Fruit fly (Drosophila melanogaster): Measurements from ENCODE around the gene CG8087.

Gene CG8087

DNA sequence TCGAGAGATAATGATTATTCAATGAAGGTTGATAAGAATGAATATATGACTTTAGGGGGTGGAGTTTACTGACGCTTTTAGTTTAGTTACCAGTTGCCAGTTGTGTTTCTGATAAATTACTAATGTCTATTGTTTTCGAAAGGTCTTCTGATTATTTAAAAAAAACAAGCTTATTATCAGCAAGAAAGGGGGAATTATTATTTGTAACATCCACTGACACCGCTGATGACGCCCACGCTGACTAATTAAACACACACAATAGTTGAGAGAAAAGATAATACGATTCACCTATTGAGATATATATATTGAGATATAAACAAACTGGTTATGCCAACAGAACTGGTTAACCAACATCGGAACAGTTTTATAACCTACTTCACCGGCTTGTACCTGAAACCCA lies 3.2 kb upstream of the CG8087 start:
- no peak for TF ChIP-seq Dfd (GFP tag; optimal IDR thresholded peaks at IDR 0.05)
- TF ChIP-seq Vsx2 (GFP tag; optimal IDR thresholded peaks at IDR 0.05; ENCODE audit: partially characterized antibody), result no peak
- no peak for TF ChIP-seq dl (GFP tag; optimal IDR thresholded peaks at IDR 0.05; ENCODE audit: insufficient read depth in 1 of 2, partially characterized antibody in 2 of 2)
- TF ChIP-seq Abd-B (GFP tag; optimal IDR thresholded peaks at IDR 0.05), result no peak
- TF ChIP-seq Hr78 (GFP tag; optimal IDR thresholded peaks at IDR 0.05), result no peak
- TF ChIP-seq tai (GFP tag; optimal IDR thresholded peaks at IDR 0.05), result no peak

DNA sequence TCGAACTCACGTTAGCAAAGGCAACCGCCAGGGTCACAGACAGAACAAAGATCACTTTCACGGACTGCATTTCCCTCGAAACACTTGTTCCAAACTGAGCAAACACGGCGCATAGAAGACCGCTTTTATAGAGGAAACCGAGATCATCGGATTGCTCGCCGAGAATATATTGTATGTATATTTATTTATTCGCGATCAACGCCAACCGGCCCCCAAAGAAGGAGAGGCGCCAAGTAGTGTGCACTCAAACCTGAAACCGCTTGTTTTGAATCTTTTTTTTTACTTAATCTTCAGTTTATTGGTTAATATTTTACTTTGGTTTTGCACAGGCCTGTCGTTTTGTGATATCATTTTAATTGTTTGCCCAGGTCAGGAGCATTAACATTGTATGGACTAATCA lies 2.7 kb upstream of the CG8087 start, which contains the start of gene CG31313:
Gene CG31313 (minus strand): TSS at position 101 of the 400 bp plus-strand sequence.
- no peak for TF ChIP-seq CG9705 (GFP tag; optimal IDR thresholded peaks at IDR 0.05)
- TF ChIP-seq jim (GFP tag; optimal IDR thresholded peaks at IDR 0.05), result no peak
- no peak for TF ChIP-seq pan (optimal IDR thresholded peaks at IDR 0.05)
- TF ChIP-seq br (GFP tag; optimal IDR thresholded peaks at IDR 0.05), result no peak
- no peak for TF ChIP-seq foxo (GFP tag; optimal IDR thresholded peaks at IDR 0.05)
- no peak for TF ChIP-seq Sp1 (GFP tag; optimal IDR thresholded peaks at IDR 0.05)
- TF ChIP-seq tai (GFP tag; optimal IDR thresholded peaks at IDR 0.05), result no peak
- TF ChIP-seq dmrt93B (GFP tag; optimal IDR thresholded peaks at IDR 0.05), result no peak
- no peak for TF ChIP-seq Dif (GFP tag; optimal IDR thresholded peaks at IDR 0.05; ENCODE audit: partially characterized antibody)
- TF ChIP-seq Mio (GFP tag; optimal IDR thresholded peaks at IDR 0.05), result no peak
- TF ChIP-seq CrebA (GFP tag; optimal IDR thresholded peaks at IDR 0.05; ENCODE audit: borderline replicate concordance), result no peak
- TF ChIP-seq dl (GFP tag; optimal IDR thresholded peaks at IDR 0.05; ENCODE audit: insufficient read depth in 1 of 2, partially characterized antibody in 2 of 2), result no peak
- no peak for TF ChIP-seq brk (GFP tag; optimal IDR thresholded peaks at IDR 0.05)
- TF ChIP-seq dsf (GFP tag; optimal IDR thresholded peaks at IDR 0.05; ENCODE audit: borderline replicate concordance), result no peak
- TF ChIP-seq fru (GFP tag; optimal IDR thresholded peaks at IDR 0.05), result no peak
- no peak for TF ChIP-seq sv (GFP tag; optimal IDR thresholded peaks at IDR 0.05)
- no peak for TF ChIP-seq ey (GFP tag; optimal IDR thresholded peaks at IDR 0.05)
- no peak for TF ChIP-seq rgr (GFP tag; optimal IDR thresholded peaks at IDR 0.05)
- TF ChIP-seq Hnf4 (GFP tag; optimal IDR thresholded peaks at IDR 0.05), result no peak
- TF ChIP-seq OdsH (GFP tag; optimal IDR thresholded peaks at IDR 0.05), result no peak

DNA sequence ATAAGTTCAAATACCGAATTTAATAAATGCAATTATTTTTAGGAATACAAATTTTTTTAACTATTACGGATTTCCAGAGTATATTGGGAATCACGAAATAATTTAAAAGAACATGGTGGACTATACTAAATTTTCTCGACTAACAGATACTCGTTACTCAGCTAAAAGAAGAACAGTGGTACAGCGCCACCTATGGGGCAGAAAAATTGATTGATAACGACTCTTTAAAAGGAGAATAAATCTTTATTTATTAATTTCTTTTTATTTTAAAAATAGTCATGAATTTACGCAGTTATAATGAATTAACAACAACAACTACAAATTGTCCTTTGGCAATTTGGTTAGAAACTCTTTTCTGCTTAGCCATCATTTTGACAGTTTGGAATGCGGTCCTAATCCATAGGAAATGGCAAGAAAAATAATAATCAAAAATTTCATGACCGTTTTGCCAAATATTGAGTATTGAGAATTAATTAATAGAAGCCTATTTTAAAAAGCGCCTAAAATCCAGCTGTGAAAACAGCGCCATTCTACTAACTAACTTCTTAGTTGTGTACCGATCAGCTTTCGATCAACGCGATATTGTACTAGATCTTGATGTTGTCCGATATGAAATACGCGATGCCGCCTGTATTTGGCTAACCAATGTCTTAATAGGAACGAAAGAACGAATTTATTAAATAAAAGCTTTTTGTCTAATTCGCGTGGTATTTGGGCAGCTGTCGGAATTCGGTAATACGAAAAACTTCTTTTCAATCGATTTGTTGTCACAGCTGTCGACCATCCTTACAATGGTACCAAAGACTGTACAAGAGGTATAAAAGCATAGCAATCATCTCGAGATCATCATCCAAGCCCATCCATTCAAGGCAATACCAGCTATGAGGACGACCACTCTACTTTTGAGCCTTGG lies 716 bp upstream of the CG8087 start, which contains the start of gene CG14852:
Gene CG14852 (plus strand): TSS at position 863 of the 913 bp plus-strand sequence.
- no peak for TF ChIP-seq fru (GFP tag; optimal IDR thresholded peaks at IDR 0.05)
- peak; percentile 63 for TF ChIP-seq Dif (GFP tag; optimal IDR thresholded peaks at IDR 0.05; ENCODE audit: partially characterized antibody)

DNA sequence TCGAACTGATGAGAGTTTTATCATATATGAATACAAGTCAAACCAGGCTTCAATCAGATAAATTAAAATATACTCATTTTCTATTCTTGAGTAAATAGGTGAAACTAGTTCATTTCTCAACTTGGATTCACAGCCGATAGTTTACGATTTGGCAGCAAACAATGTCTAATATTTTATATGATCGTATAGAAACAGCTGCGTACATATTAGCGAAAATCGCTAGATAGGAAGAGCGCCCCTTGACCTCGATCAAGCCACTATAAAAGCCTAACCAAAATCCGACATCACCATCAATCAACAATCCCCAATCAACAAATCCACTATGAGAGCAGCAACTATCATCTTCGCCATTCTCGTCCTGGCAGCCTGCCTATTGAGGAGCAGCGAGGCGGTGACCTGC lies 2.6 kb downstream of the CG8087 start, which contains the start of gene CG14851:
Gene CG14851 (plus strand): TSS at position 301 of the 400 bp plus-strand sequence.
- no peak for TF ChIP-seq dl (GFP tag; optimal IDR thresholded peaks at IDR 0.05; ENCODE audit: insufficient read depth in 1 of 2, partially characterized antibody in 2 of 2)
- no peak for TF ChIP-seq dsf (GFP tag; optimal IDR thresholded peaks at IDR 0.05; ENCODE audit: borderline replicate concordance)
- no peak for TF ChIP-seq Myc (optimal IDR thresholded peaks at IDR 0.05)
- no peak for TF ChIP-seq Dif (GFP tag; optimal IDR thresholded peaks at IDR 0.05; ENCODE audit: partially characterized antibody)
- TF ChIP-seq Sp1 (GFP tag; optimal IDR thresholded peaks at IDR 0.05), result no peak
- TF ChIP-seq Hr83 (GFP tag; optimal IDR thresholded peaks at IDR 0.05; ENCODE audit: poor library complexity, severe bottlenecking), result no peak

DNA sequence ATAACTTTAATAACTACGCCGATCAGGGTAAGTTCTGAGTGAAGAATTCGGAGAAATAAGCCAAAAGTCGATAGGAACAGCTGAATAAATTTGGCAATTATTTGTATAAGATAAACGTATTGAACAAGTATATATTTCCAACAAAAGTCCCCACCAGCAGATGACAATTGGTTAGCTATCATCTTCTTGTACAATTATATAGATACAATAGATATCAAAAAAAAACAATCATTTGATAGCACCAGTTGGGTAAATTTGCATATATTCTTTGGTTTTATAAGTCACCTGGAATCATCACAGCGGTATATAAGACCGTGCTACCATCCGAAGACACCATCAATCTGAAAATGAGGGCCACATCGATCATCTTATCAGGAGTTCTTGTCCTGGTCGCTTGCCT lies 4.0 kb downstream of the CG8087 start, which contains the start of gene Jig:
Gene Jig (plus strand): TSS at position 301 of the 400 bp plus-strand sequence.
- TF ChIP-seq lola (GFP tag; optimal IDR thresholded peaks at IDR 0.05) (no peak), jim (GFP tag; optimal IDR thresholded peaks at IDR 0.05) (no peak), Abd-B (GFP tag; optimal IDR thresholded peaks at IDR 0.05) (no peak), Mio (GFP tag; optimal IDR thresholded peaks at IDR 0.05) (no peak), Jra (GFP tag; optimal IDR thresholded peaks at IDR 0.05) (no peak), ey (GFP tag; optimal IDR thresholded peaks at IDR 0.05) (no peak), N (GFP tag; optimal IDR thresholded peaks at IDR 0.05) (no peak), usp (GFP tag; optimal IDR thresholded peaks at IDR 0.05) (no peak), Dfd (GFP tag; optimal IDR thresholded peaks at IDR 0.05) (no peak), psq (GFP tag; optimal IDR thresholded peaks at IDR 0.05) (no peak), sage (GFP tag; optimal IDR thresholded peaks at IDR 0.05) (no peak), CrebA (GFP tag; optimal IDR thresholded peaks at IDR 0.05; ENCODE audit: borderline replicate concordance) (no peak), rgr (GFP tag; optimal IDR thresholded peaks at IDR 0.05) (no peak), dmrt93B (GFP tag; optimal IDR thresholded peaks at IDR 0.05) (no peak), woc (GFP tag; optimal IDR thresholded peaks at IDR 0.05) (no peak), Myc (optimal IDR thresholded peaks at IDR 0.05) (no peak)

Measured in whole organism, wandering third instar larva.